Fruit fly (Drosophila melanogaster) whole organism, pupa: ENCODE data around the gene TwdlE.
A peak's percentile ranks its signal among the peaks of the same experiment; 100 is the strongest.

Experiments used
- CG10348 ChIP-seq: fragments of 200-800 bp; sonication (Bioruptor generic); IDR thresholded peaks from 2 replicates; pipeline ENCODE4 v1.3.6; 2022; ENCODE audit warnings: missing biosample characterization, missing genetic modification characterization
- CG12605 ChIP-seq: fragments of 200-800 bp; sonication (Bioruptor generic); IDR thresholded peaks from 2 replicates; pipeline ENCODE4 v1.3.6; 2022; ENCODE audit warnings: missing biosample characterization, missing genetic modification characterization
- CG13204 ChIP-seq: fragments of 200-800 bp; sonication (Bioruptor generic); optimal IDR thresholded peaks from 2 replicates; lab custom pipeline; 2018; ENCODE audit warnings: missing biosample characterization, mild to moderate bottlenecking, missing genetic modification characterization, moderate library complexity
- CG14655 ChIP-seq: fragments of 200-800 bp; sonication (Bioruptor generic); optimal IDR thresholded peaks from 3 replicates; lab custom pipeline; 2017; ENCODE audit warnings: mild to moderate bottlenecking, missing biosample characterization, missing genetic modification reagents, missing genetic modification characterization
- CG15710 ChIP-seq: fragments of 200-800 bp; sonication (Bioruptor generic); optimal IDR thresholded peaks from 2 replicates; lab custom pipeline; 2018; ENCODE audit warnings: missing biosample characterization, mild to moderate bottlenecking, missing genetic modification characterization, moderate library complexity
- CG17806 ChIP-seq: fragments of 200-800 bp; sonication (Bioruptor generic); optimal IDR thresholded peaks from 2 replicates; lab custom pipeline; 2018; ENCODE audit warnings: missing biosample characterization, mild to moderate bottlenecking, missing genetic modification characterization, moderate library complexity
- CG32121 ChIP-seq: fragments of 200-800 bp; sonication (Bioruptor generic); IDR thresholded peaks from 2 replicates; pipeline ENCODE4 v1.3.6; 2022; ENCODE audit warnings: missing biosample characterization, missing genetic modification characterization
- CG34367 ChIP-seq: fragments of 200-800 bp; sonication (Bioruptor generic); optimal IDR thresholded peaks from 2 replicates; lab custom pipeline; 2018; ENCODE audit warnings: missing biosample characterization, mild to moderate bottlenecking, missing genetic modification characterization
- CG4496 ChIP-seq: fragments of 200-800 bp; sonication (Bioruptor generic); IDR thresholded peaks from 3 replicates; pipeline ENCODE4 v1.3.6; 2022; ENCODE audit warnings: missing biosample characterization, missing genetic modification characterization
- CG8159 ChIP-seq: fragments of 200-800 bp; sonication (Bioruptor generic); optimal IDR thresholded peaks from 3 replicates; lab custom pipeline; 2018; ENCODE audit warnings: missing biosample characterization, mild to moderate bottlenecking, missing genetic modification characterization, moderate library complexity
- CG8301 ChIP-seq: fragments of 200-800 bp; sonication (Bioruptor generic); optimal IDR thresholded peaks from 2 replicates; lab custom pipeline; 2018; ENCODE audit warnings: missing biosample characterization, mild to moderate bottlenecking, missing genetic modification characterization
- CG9948 ChIP-seq: fragments of 200-800 bp; sonication (Bioruptor generic); optimal IDR thresholded peaks from 2 replicates; lab custom pipeline; 2018; ENCODE audit warnings: missing biosample characterization, mild to moderate bottlenecking, missing genetic modification characterization, moderate library complexity
- D1 ChIP-seq: fragments of 200-800 bp; sonication (Bioruptor generic); optimal IDR thresholded peaks from 2 replicates; lab custom pipeline; 2018; ENCODE audit warnings: missing biosample characterization, mild to moderate bottlenecking, missing genetic modification characterization, moderate library complexity
- EcR ChIP-seq: fragments of 200-800 bp; sonication (Bioruptor generic); optimal IDR thresholded peaks from 3 replicates; lab custom pipeline; 2019; ENCODE audit warnings: missing biosample characterization, missing genetic modification characterization, mild to moderate bottlenecking, moderate library complexity, missing genetic modification reagents
- Ets98B ChIP-seq: fragments of 200-800 bp; sonication (Bioruptor generic); IDR thresholded peaks from 2 replicates; pipeline ENCODE4 v1.3.6; 2022; ENCODE audit warnings: missing biosample characterization, missing genetic modification characterization
- Pif1A ChIP-seq: fragments of 200-800 bp; sonication (Bioruptor generic); optimal IDR thresholded peaks from 3 replicates; lab custom pipeline; 2016; ENCODE audit warnings: missing biosample characterization, missing genetic modification characterization
- Pif1B ChIP-seq: fragments of 200-800 bp; sonication (Bioruptor generic); optimal IDR thresholded peaks from 3 replicates; lab custom pipeline; 2016; ENCODE audit warnings: missing biosample characterization, missing genetic modification characterization
- Snoo ChIP-seq: fragments of 200-800 bp; sonication (Bioruptor generic); optimal IDR thresholded peaks from 3 replicates; lab custom pipeline; 2017; ENCODE audit warnings: missing biosample characterization, mild to moderate bottlenecking, missing genetic modification characterization, inconsistent platforms
- fd96Ca ChIP-seq: fragments of 200-800 bp; sonication (Bioruptor generic); IDR thresholded peaks from 3 replicates; pipeline ENCODE4 v1.3.6; 2022; ENCODE audit warnings: missing biosample characterization, missing genetic modification characterization
- gl ChIP-seq: fragments of 200-800 bp; sonication (Bioruptor generic); optimal IDR thresholded peaks from 2 replicates; lab custom pipeline; 2018; ENCODE audit warnings: missing biosample characterization, mild to moderate bottlenecking, missing genetic modification characterization
- rn ChIP-seq: fragments of 200-800 bp; sonication (Bioruptor generic); IDR thresholded peaks from 2 replicates; pipeline ENCODE4 v1.3.6; 2022; ENCODE audit warnings: missing biosample characterization, missing genetic modification characterization

TwdlE gene

dm6 chr2L:7875676-7876075 is 15.0 kb upstream of the TwdlE start:
- TF ChIP-seq Snoo (tag; lab: Kevin White, UChicago) (peak; percentile 37), CG32121 (no peak), Pif1B (GFP tag; lab: Kevin White, UChicago) (peak; percentile 12), CG4496 (GFP tag; lab: Robert Waterston, UW) (0 out of 3 replicates have a peak, but pooled peaks have one; percentile 17), Pif1A (GFP tag; lab: Kevin White, UChicago) (peak; percentile 39), CG14655 (no peak), CG9948 (tag; lab: Kevin White, UChicago) (peak; percentile 14), CG17806 (tag; lab: Kevin White, UChicago) (peak; percentile 40), CG15710 (tag; lab: Kevin White, UChicago) (peak; percentile 26), D1 (tag; lab: Kevin White, UChicago) (no peak), CG8159 (tag; lab: Kevin White, UChicago) (peak; percentile 43)

dm6 chr2L:7872680-7873079 is 12.0 kb upstream of the TwdlE start:
- TF ChIP-seq Pif1B (GFP tag; lab: Kevin White, UChicago) = no peak
- peak; percentile 37; the same call in 1 of the 2 replicates for TF ChIP-seq Ets98B (GFP tag; lab: Robert Waterston, UW)
- TF ChIP-seq, all 21 proteins: peak for 1

- TF ChIP-seq Snoo (tag; lab: Kevin White, UChicago) = no peak
- TF ChIP-seq D1 (tag; lab: Kevin White, UChicago) = no peak
- TF ChIP-seq CG4496 (GFP tag; lab: Robert Waterston, UW) = 0 out of 3 replicates have a peak, but pooled peaks have one; percentile 10
- 0 out of 2 replicates have a peak, but pooled peaks have one; percentile 15 for TF ChIP-seq CG32121
- TF ChIP-seq CG10348 (GFP tag; lab: Robert Waterston, UW) = no peak
- peak; percentile 14 for TF ChIP-seq Pif1A (GFP tag; lab: Kevin White, UChicago)
- TF ChIP-seq CG15710 (tag; lab: Kevin White, UChicago) = peak; percentile 19
- TF ChIP-seq CG13204 = no peak
- no peak for TF ChIP-seq fd96Ca (GFP tag; lab: Robert Waterston, UW)
- TF ChIP-seq CG17806 (tag; lab: Kevin White, UChicago) = peak; percentile 29
- TF ChIP-seq CG14655 = peak; percentile 60
- peak; percentile 50 for TF ChIP-seq CG9948 (tag; lab: Kevin White, UChicago)
- no peak for TF ChIP-seq EcR (GFP tag; lab: Kevin White, UChicago)
- TF ChIP-seq CG12605 = 0 out of 2 replicates have a peak, but pooled peaks have one; percentile 13
- TF ChIP-seq Pif1B (GFP tag; lab: Kevin White, UChicago) = no peak
- no peak for TF ChIP-seq CG34367 (tag; lab: Kevin White, UChicago)
- peak; percentile 57 for TF ChIP-seq CG8301 (tag; lab: Kevin White, UChicago)
- no peak for TF ChIP-seq Ets98B (GFP tag; lab: Robert Waterston, UW)
- TF ChIP-seq gl (tag; lab: Kevin White, UChicago) = no peak
- no peak for TF ChIP-seq rn
- TF ChIP-seq CG8159 (tag; lab: Kevin White, UChicago) = peak; percentile 43
- TF ChIP-seq, all 21 proteins: peak for 10
These were observed 11.3 kb upstream of the TwdlE start for dm6 chr2L:7871821-7872524.

dm6 chr2L:7871332-7871731 is 10.7 kb upstream of the TwdlE start, which contains the start of gene Proc:
Proc (minus strand) TSS chr2L:7871432.
- TF ChIP-seq CG4496 (GFP tag; lab: Robert Waterston, UW) = 0 out of 3 replicates have a peak, but pooled peaks have one; percentile 15
- no peak for TF ChIP-seq CG8301 (tag; lab: Kevin White, UChicago)
- peak; percentile 24; the same call in 1 of the 3 replicates for TF ChIP-seq fd96Ca (GFP tag; lab: Robert Waterston, UW)

dm6 chr2L:7870212-7870611 is 9.6 kb upstream of the TwdlE start:
- TF ChIP-seq fd96Ca (GFP tag; lab: Robert Waterston, UW) (0 out of 3 replicates have a peak, but pooled peaks have one; percentile 17), Snoo (tag; lab: Kevin White, UChicago) (no peak), CG10348 (GFP tag; lab: Robert Waterston, UW) (no peak), EcR (GFP tag; lab: Kevin White, UChicago) (peak; percentile 70)

dm6 chr2L:7868608-7869007 is 8.0 kb upstream of the TwdlE start:
- TF ChIP-seq CG8159 (tag; lab: Kevin White, UChicago) (peak; percentile 58), CG34367 (tag; lab: Kevin White, UChicago) (peak; percentile 37), Pif1A (GFP tag; lab: Kevin White, UChicago) (peak; percentile 17), CG17806 (tag; lab: Kevin White, UChicago) (peak; percentile 64), CG15710 (tag; lab: Kevin White, UChicago) (peak; percentile 8), EcR (GFP tag; lab: Kevin White, UChicago) (no peak), CG14655 (peak; percentile 35), CG4496 (GFP tag; lab: Robert Waterston, UW) (0 out of 3 replicates have a peak, but pooled peaks have one; percentile 50), CG9948 (tag; lab: Kevin White, UChicago) (peak; percentile 63), CG8301 (tag; lab: Kevin White, UChicago) (peak; percentile 21), Ets98B (GFP tag; lab: Robert Waterston, UW) (no peak), gl (tag; lab: Kevin White, UChicago) (no peak)
